Fruit fly (Drosophila melanogaster): Measurements from ENCODE around the gene CG46466.

Gene CG46466

DNA sequence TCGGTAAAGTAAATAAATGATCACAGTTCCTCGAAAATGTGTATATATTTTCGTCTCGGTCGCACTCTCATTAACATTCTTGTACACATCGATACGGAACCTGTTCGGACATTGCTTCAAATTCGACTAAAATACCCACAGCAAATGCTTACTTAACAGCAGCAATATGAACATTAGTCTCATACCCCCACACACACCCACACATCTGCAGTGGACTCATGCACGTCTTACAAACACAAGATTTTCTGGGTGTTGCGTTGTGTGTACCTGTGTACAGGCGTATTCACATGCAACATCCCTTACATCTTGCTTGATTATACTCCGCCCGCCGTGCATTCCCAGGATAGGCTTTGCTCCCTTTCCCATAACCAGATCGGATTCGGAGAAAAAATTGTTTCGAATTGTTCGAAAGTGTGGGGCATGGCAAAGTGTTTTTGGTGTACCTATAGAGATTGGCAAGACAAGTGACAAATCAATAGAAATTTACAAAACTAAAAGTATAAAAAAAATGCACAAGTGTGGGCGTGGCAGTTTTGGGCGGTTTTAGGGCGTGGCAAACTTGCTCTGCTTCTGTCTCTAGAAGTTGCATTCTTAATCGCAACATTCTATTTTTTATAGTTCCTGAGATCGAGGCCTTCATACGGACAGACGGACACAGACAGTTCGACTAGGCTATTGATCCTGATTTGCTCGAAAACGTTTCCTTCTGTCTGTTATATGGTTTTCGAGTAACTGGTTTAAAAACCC lies 36.9 kb downstream of the CG46466 start, which contains the start of gene mav (continued):
- TF ChIP-seq CG30020 (tag; optimal IDR thresholded peaks at IDR 0.05) (peak; percentile 72), NC2α (GFP tag; optimal IDR thresholded peaks at IDR 0.05) (no peak), E2f2 (GFP tag; IDR thresholded peaks at IDR 0.05) (no peak), CG3065 (GFP tag; optimal IDR thresholded peaks at IDR 0.05) (peak; percentile 70), exex (tag; optimal IDR thresholded peaks at IDR 0.05) (no peak), CG5245 (GFP tag; optimal IDR thresholded peaks at IDR 0.05) (no peak), CG33557 (GFP tag; optimal IDR thresholded peaks at IDR 0.05) (peak; percentile 41), Eip74EF (GFP tag; optimal IDR thresholded peaks at IDR 0.05) (no peak), CG18262 (tag; optimal IDR thresholded peaks at IDR 0.05) (peak; percentile 1), fd3F (GFP tag; optimal IDR thresholded peaks at IDR 0.05) (no peak), jumu (GFP tag; optimal IDR thresholded peaks at IDR 0.05) (no peak), CG2129 (GFP tag; IDR thresholded peaks at IDR 0.05; ENCODE audit: partially characterized antibody) (no peak), Stat92E (GFP tag; optimal IDR thresholded peaks at IDR 0.05) (peak in 1 of 3 experiments; percentile 38), CG17802 (tag; optimal IDR thresholded peaks at IDR 0.05) (peak; percentile 48), gsb-n (tag; optimal IDR thresholded peaks at IDR 0.05) (no peak), nom (GFP tag; optimal IDR thresholded peaks at IDR 0.05) (peak; percentile 59), wek (GFP tag; optimal IDR thresholded peaks at IDR 0.05) (peak; percentile 39), Vsx1 (GFP tag; optimal IDR thresholded peaks at IDR 0.05) (no peak), fru (optimal IDR thresholded peaks at IDR 0.05) (no peak), her (GFP tag; optimal IDR thresholded peaks at IDR 0.05) (no peak), Blimp-1 (GFP tag; optimal IDR thresholded peaks at IDR 0.05) (no peak), br (optimal IDR thresholded peaks at IDR 0.05) (no peak), CG12659 (GFP tag; optimal IDR thresholded peaks at IDR 0.05) (no peak), lilli (GFP tag; optimal IDR thresholded peaks at IDR 0.05) (no peak), insv (GFP tag; optimal IDR thresholded peaks at IDR 0.05) (peak in 1 of 2 experiments; percentile 32), sens-2 (GFP tag; IDR thresholded peaks at IDR 0.05) (no peak), H15 (GFP tag; IDR thresholded peaks at IDR 0.05) (no peak), CG12769 (tag; optimal IDR thresholded peaks at IDR 0.05) (peak; percentile 61), CG6254 (GFP tag; optimal IDR thresholded peaks at IDR 0.05) (no peak), cg (GFP tag; optimal IDR thresholded peaks at IDR 0.05) (peak; percentile 88), Med (GFP tag) (peak; percentile 52), Side (GFP tag; optimal IDR thresholded peaks at IDR 0.05) (no peak), CTCF (GFP tag; optimal IDR thresholded peaks at IDR 0.05) (no peak), CG13894 (tag; optimal IDR thresholded peaks at IDR 0.05) (peak; percentile 49), CG10321 (GFP tag; IDR thresholded peaks at IDR 0.05) (peak; percentile 49; the same call in 1 of the 2 replicates), otp (GFP tag; IDR thresholded peaks at IDR 0.05) (no peak), cas (GFP tag; IDR thresholded peaks at IDR 0.05) (no peak), kni (GFP tag; optimal IDR thresholded peaks at IDR 0.05) (no peak)

Measured in whole organism, embryonic.